Worm (Caenorhabditis elegans) whole organism, dauer: ENCODE measurements around the gene srlf-33.

Experiments used
- unc-62 ChIP-seq: sonication (generic microtip); optimal IDR thresholded peaks from 2 replicates; lab custom pipeline; 2017; ENCODE audit warnings: missing biosample characterization, missing genetic modification reagents, missing genetic modification characterization

The srlf-33 gene

ce11 chrIV:11930572-11930971 lies 5.3 kb upstream of the srlf-33 start, which contains the start of gene nhx-9:
nhx-9 (plus strand) TSS chrIV:11930872.
- no peak for TF ChIP-seq unc-62 (GFP tag; lab: Kevin White, UChicago)

- no peak for TF ChIP-seq unc-62 (GFP tag; lab: Kevin White, UChicago)
These were observed 3.1 kb upstream of the srlf-33 start for ce11 chrIV:11928388-11928787.

DNA sequence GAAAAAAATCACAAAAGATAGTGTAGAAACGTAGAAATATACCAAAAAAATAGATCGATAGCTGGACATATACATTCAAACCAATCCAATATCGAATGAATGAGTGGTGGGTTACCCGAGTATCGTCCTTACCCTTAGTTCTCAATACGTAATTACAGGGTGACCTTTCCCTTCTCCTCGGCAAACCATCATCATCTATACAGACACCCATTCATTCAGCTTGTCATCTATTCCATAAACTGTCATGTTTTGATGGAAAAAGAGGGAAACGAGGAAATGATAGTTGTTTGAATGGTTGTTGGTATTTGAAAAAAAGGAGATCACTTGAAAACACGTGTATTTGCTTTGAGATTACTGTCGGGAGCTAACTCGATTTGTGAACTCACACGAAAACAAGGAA lies 1.2 kb downstream of the srlf-33 start:
- no peak for TF ChIP-seq unc-62 (GFP tag; lab: Kevin White, UChicago)

DNA sequence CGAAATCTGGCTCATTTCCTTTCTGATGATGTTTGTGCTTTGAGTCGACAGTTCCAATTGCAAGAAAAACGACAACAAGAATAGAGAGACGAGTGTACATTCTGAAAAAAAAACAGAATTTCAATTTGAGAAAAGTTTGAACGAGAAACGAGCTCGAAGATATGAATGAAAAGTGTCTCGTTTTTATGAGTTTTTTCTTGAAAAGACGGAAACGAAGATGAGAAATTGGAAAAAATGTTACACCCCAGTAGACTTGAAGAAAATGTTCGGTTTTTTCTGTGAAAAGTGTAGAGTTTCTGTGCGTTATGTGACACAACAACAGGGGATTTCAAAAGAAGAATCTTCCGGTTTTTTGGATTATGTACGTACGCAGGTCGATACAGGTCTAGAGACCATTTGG lies 2.2 kb downstream of the srlf-33 start, which contains the start of gene srlf-31:
TSS of gene srlf-31 (minus strand) at position 101 of the 400 bp plus-strand sequence.
- no peak for TF ChIP-seq unc-62 (GFP tag; lab: Kevin White, UChicago)

ce11 chrIV:11922011-11922410 lies 3.2 kb downstream of the srlf-33 start, which contains the start of gene ZK822.1:
ZK822.1 (minus strand) TSS chrIV:11922131.
- no peak for TF ChIP-seq unc-62 (GFP tag; lab: Kevin White, UChicago)

- TF ChIP-seq unc-62 (GFP tag; lab: Kevin White, UChicago), result no peak
These were observed 6.2 kb downstream of the srlf-33 start for ce11 chrIV:11919067-11919466.

ce11 chrIV:11917886-11918285 lies 7.4 kb downstream of the srlf-33 start:
- no peak for TF ChIP-seq unc-62 (GFP tag; lab: Kevin White, UChicago)

ce11 chrIV:11916907-11917306 lies 8.3 kb downstream of the srlf-33 start, which contains the start of gene ZK822.10:
ZK822.10 (plus strand) TSS chrIV:11917137.
- TF ChIP-seq unc-62 (GFP tag; lab: Kevin White, UChicago), result no peak

- no peak for TF ChIP-seq unc-62 (GFP tag; lab: Kevin White, UChicago)
These were observed 9.3 kb downstream of the srlf-33 start, which contains the start of gene ZK822.9 for ce11 chrIV:11915768-11916453. ZK822.9 (plus strand) TSS chrIV:11915947.

- TF ChIP-seq unc-62 (GFP tag; lab: Kevin White, UChicago), result no peak
These were observed 10.2 kb downstream of the srlf-33 start, which contains the start of gene fat-6 for ce11 chrIV:11914837-11915737. fat-6 (minus strand) TSS chrIV:11915687.

DNA sequence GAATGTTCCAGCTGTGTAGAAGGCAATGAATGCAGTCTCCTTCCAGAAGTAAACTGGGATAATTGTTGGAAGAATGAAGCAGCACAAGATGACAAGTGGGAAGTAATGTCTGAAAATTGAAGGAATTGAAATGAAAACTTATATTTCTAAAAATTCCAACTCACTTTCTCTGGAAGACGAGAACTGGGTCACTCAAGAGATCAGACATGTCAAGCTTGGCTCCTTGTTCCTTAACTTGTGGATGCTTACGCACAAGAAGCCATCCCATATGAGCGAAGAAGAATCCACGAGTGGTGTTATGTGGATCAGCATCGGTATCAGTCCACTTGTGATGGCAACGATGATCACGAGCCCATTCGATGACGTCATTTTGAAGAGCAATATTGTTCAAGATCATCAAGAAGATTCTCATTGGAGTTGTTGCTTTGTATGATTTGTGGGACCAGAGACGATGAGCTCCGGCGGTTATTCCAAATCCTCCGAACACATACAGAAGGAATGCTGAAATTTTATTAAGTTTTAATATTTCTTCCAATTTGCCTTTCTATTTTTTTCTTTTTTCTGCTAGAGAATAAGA lies 10.9 kb downstream of the srlf-33 start:
- no peak for TF ChIP-seq unc-62 (GFP tag; lab: Kevin White, UChicago)

DNA sequence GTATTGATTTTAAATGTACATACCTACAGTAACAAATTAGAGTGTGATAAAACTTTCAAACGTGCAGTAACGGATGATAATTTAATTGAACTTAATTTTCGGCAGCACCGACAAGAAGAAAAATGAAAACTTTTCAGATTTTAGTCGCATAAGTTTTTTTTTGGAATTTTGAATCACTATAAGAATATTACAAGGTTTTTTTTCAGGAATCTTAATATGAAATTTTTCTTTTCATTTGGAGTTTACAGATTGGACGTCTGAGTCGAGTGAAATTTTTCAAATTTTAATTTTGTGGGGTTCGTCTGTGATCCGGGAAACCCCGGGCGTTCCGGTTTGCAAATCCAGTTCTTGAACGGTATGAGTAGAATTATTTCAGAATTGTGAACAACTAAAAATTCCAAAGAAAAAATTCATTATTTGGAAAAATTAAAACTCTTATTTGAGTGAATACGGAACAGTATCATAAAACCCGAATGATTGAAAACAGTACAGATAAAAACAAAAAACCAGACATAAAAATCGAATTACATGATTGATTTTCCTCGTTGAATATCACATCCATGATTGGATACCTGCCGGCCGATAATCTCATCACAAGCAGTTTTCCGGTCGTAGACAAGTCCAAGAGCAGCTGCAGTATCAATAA lies 11.8 kb downstream of the srlf-33 start:
- TF ChIP-seq unc-62 (GFP tag; lab: Kevin White, UChicago), result no peak

DNA sequence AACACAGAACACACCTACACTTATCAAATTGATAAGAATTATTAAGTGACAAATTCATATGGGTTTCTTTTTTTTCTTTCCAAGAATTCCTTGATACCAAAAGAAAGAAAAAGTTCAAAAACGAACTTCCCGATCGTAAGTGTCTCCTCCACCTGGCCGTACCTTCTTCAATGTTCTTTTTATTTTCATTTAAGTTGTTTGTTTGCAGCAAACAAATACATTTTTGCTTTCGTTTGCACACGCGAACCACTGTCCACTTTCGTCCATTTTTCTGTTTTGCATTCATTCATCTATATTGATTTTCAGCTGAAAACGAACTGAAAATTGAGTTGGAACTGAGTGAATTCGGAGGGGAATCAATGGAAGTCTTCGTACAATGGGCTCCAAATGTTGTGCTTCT lies 13.5 kb downstream of the srlf-33 start, which contains the start of gene VZK822L.2:
TSS of gene VZK822L.2 (plus strand) at position 301 of the 400 bp plus-strand sequence.
- no peak for TF ChIP-seq unc-62 (GFP tag; lab: Kevin White, UChicago)

DNA sequence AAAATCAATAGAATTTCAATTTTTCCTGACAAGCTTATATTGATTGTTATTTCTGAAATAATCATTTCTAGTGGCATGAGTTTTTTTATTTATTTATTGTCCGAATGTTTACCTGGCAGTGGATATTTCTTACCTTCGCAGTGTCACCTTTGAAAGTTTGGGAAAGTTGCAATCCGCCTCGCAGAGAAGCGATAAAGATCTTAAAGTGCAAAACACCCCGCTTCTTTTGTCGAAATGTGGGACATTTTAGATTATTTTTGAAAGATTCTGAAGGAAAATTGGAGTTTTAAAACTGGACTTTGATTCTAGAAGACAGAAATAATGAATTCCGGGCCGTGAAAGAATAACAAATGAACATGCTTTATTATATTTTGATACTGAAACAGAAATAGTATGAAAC lies 16.5 kb downstream of the srlf-33 start:
- TF ChIP-seq unc-62 (GFP tag; lab: Kevin White, UChicago), result no peak

DNA sequence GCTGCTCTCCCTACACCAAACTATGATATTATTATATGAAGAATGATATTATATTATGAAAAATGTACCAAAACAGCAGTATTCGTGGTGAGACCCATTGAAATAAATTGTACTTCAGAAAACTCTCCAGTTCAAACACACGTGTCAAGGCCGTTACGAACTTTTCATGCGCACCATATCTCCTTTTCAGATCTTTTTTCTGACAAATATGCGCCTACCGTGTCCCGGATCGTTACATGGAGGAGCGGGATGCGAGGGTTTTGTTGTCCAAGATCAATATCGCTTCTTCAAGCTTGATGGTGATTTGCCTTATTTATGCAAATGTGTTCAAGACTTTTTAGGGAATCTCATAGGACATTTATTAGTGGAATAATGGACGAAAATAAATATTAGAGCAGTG lies 21.6 kb downstream of the srlf-33 start:
- TF ChIP-seq unc-62 (GFP tag; lab: Kevin White, UChicago), result no peak
